Worm (Caenorhabditis elegans): ENCODE results near the gene tofu-2.
A peak's percentile ranks its signal among the peaks of the same experiment; 100 is the strongest.

The tofu-2 gene

ce11 chrV:7089217-7089616, 38.2 kb upstream of the tofu-2 start (continued):
- peak; percentile 42 for TF ChIP-seq C16A3.4 (tag; optimal IDR thresholded peaks at IDR 0.05)
- TF ChIP-seq unc-130 (tag; optimal IDR thresholded peaks at IDR 0.05): peak; percentile 16

ce11 chrV:7087340-7087739, 36.3 kb upstream of the tofu-2 start:
- TF ChIP-seq egl-27 (tag; optimal IDR thresholded peaks at IDR 0.05): no peak
- TF ChIP-seq nhr-19 (GFP tag; conservative IDR thresholded peaks at IDR 0.05): no peak

ce11 chrV:7085518-7086104, 34.6 kb upstream of the tofu-2 start, which contains the start of gene VC5.2:
Gene VC5.2, plus strand, starts transcription at chrV:7085956.
- TF ChIP-seq nhr-12 (tag; optimal IDR thresholded peaks at IDR 0.05) (no peak), dpl-1 (GFP tag; optimal IDR thresholded peaks at IDR 0.05) (peak in 1 of 3 experiments; percentile 1), nhr-20 (tag; optimal IDR thresholded peaks at IDR 0.05) (peak; percentile 32), unc-62 (GFP tag; optimal IDR thresholded peaks at IDR 0.05) (no peak), ces-1 (GFP tag; optimal IDR thresholded peaks at IDR 0.05) (no peak), egl-27 (tag; optimal IDR thresholded peaks at IDR 0.05) (no peak), nhr-71 (tag; optimal IDR thresholded peaks at IDR 0.05) (no peak), fkh-4 (tag; optimal IDR thresholded peaks at IDR 0.05; ENCODE audit: borderline replicate concordance) (no peak), fkh-10 (GFP tag; optimal IDR thresholded peaks at IDR 0.05) (no peak), lin-35 (GFP tag; optimal IDR thresholded peaks at IDR 0.05) (no peak), ama-1 (optimal IDR thresholded peaks at IDR 0.05) (no peak), nhr-76 (tag; optimal IDR thresholded peaks at IDR 0.05) (no peak), alr-1 (tag; optimal IDR thresholded peaks at IDR 0.05; ENCODE audit: borderline replicate concordance) (no peak), nhr-28 (tag; optimal IDR thresholded peaks at IDR 0.05) (no peak), rnt-1 (tag; optimal IDR thresholded peaks at IDR 0.05) (peak; percentile 28), unc-30 (tag; optimal IDR thresholded peaks at IDR 0.05) (no peak), pax-3 (tag; optimal IDR thresholded peaks at IDR 0.05) (no peak), egl-13 (tag; optimal IDR thresholded peaks at IDR 0.05) (no peak), C34B4.2 (tag; optimal IDR thresholded peaks at IDR 0.05) (no peak), tlp-1 (tag; optimal IDR thresholded peaks at IDR 0.05) (no peak), ceh-8 (GFP tag; optimal IDR thresholded peaks at IDR 0.05) (no peak), hpl-2 (GFP tag; optimal IDR thresholded peaks at IDR 0.05) (no peak), aly-2 (tag; optimal IDR thresholded peaks at IDR 0.05) (no peak), lin-14 (GFP tag; optimal IDR thresholded peaks at IDR 0.05) (peak; percentile 56), unc-98 (GFP tag; IDR thresholded peaks at IDR 0.05) (no peak), nhr-19 (GFP tag; conservative IDR thresholded peaks at IDR 0.05) (no peak), ets-5 (GFP tag; IDR thresholded peaks at IDR 0.05) (no peak), lir-3 (tag; optimal IDR thresholded peaks at IDR 0.05; ENCODE audit: poor library complexity) (no peak), elt-2 (tag; optimal IDR thresholded peaks at IDR 0.05) (no peak), fkh-8 (tag; optimal IDR thresholded peaks at IDR 0.05) (no peak), nhr-47 (tag; optimal IDR thresholded peaks at IDR 0.05) (no peak), elt-3 (tag; optimal IDR thresholded peaks at IDR 0.05) (peak in 1 of 6 experiments; percentile 43), Y116A8C.19 (tag; optimal IDR thresholded peaks at IDR 0.05; ENCODE audit: borderline replicate concordance) (no peak), blmp-1 (tag; optimal IDR thresholded peaks at IDR 0.05) (peak; percentile 79), snpc-4 (tag; optimal IDR thresholded peaks at IDR 0.05) (no peak), nhr-11 (tag; optimal IDR thresholded peaks at IDR 0.05) (no peak)

All from whole organism, L1 larva.